Worm (Caenorhabditis elegans) whole organism, L2 larva: ENCODE data around the gene prp-21.

Source experiments
- F13H6.1 ChIP-seq: sonication (generic microtip); optimal IDR thresholded peaks from 2 replicates; lab custom pipeline; 2016; ENCODE audit warnings: missing genetic modification characterization, missing compliant biosample characterization
- R02D3.7 ChIP-seq: fragments of 150-350 bp; optimal IDR thresholded peaks from 2 replicates; lab custom pipeline; 2014; ENCODE audit warnings: missing biosample characterization, missing genetic modification characterization
- ZK546.5 ChIP-seq: sonication (generic microtip); optimal IDR thresholded peaks from 2 replicates; lab custom pipeline; 2017; ENCODE audit warnings: missing biosample characterization, missing genetic modification characterization
- alr-1 ChIP-seq: fragments of 150-350 bp; optimal IDR thresholded peaks from 2 replicates; lab custom pipeline; 2014; ENCODE audit warnings: missing biosample characterization, missing genetic modification characterization
- aly-2 ChIP-seq: fragments of 150-350 bp; optimal IDR thresholded peaks from 2 replicates; lab custom pipeline; 2014; ENCODE audit warnings: missing biosample characterization, missing genetic modification characterization
- ama-1 ChIP-seq: fragments of 150-350 bp; optimal IDR thresholded peaks from 2 replicates; lab custom pipeline; 2018; ENCODE audit warnings: inconsistent platforms
- blmp-1 ChIP-seq: sonication (generic microtip); optimal IDR thresholded peaks from 2 replicates; lab custom pipeline; 2017; ENCODE audit warnings: missing genetic modification characterization, mild to moderate bottlenecking, missing compliant biosample characterization, antibody characterized with exemption, moderate library complexity; ENCODE audit not compliant: insufficient read depth
- ceh-16 ChIP-seq: fragments of 150-350 bp; optimal IDR thresholded peaks from 2 replicates; lab custom pipeline; 2014; ENCODE audit warnings: missing biosample characterization, missing genetic modification characterization
- ceh-82 ChIP-seq: fragments of 150-350 bp; optimal IDR thresholded peaks from 2 replicates; lab custom pipeline; 2014; ENCODE audit warnings: missing biosample characterization, missing genetic modification characterization
- crh-2 ChIP-seq: sonication (generic microtip); optimal IDR thresholded peaks from 2 replicates; lab custom pipeline; 2017; ENCODE audit warnings: missing biosample characterization, missing genetic modification characterization
- elt-1 ChIP-seq: fragments of 150-350 bp; optimal IDR thresholded peaks from 2 replicates; lab custom pipeline; 2014; ENCODE audit warnings: missing biosample characterization, missing genetic modification characterization
- fos-1 ChIP-seq: fragments of 150-350 bp; optimal IDR thresholded peaks from 2 replicates; lab custom pipeline; 2014; ENCODE audit warnings: missing biosample characterization, missing genetic modification characterization
- lin-11 ChIP-seq: fragments of 150-350 bp; sonication (generic microtip); optimal IDR thresholded peaks from 2 replicates; lab custom pipeline; 2014; ENCODE audit warnings: missing biosample characterization, missing genetic modification characterization, inconsistent platforms, mixed read lengths
- lin-13 ChIP-seq: fragments of 150-350 bp; optimal IDR thresholded peaks from 2 replicates; lab custom pipeline; 2014; ENCODE audit warnings: missing biosample characterization, missing genetic modification reagents, missing genetic modification characterization
- lin-39 ChIP-seq: fragments of 150-350 bp; optimal IDR thresholded peaks from 2 replicates; lab custom pipeline; 2014; ENCODE audit warnings: missing biosample characterization, missing genetic modification reagents, missing genetic modification characterization
- lsy-2 ChIP-seq, 2 experiments: fragments of 150-350 bp in 1 of 2; sonication (generic microtip) in 1 of 2; optimal IDR thresholded peaks; 2 replicates each; lab custom pipeline; 2014 to 2017; ENCODE audit warnings: missing biosample characterization in 2 of 2, missing genetic modification characterization in 2 of 2
- mab-5 ChIP-seq: fragments of 150-350 bp; optimal IDR thresholded peaks from 2 replicates; lab custom pipeline; 2014; ENCODE audit warnings: missing biosample characterization, missing genetic modification characterization
- mbf-1 ChIP-seq: sonication (generic microtip); optimal IDR thresholded peaks from 2 replicates; lab custom pipeline; 2017; ENCODE audit warnings: missing biosample characterization, missing genetic modification characterization
- nhr-10 ChIP-seq: sonication (generic microtip); optimal IDR thresholded peaks from 2 replicates; lab custom pipeline; 2017; ENCODE audit warnings: missing biosample characterization, missing genetic modification characterization
- nhr-11 ChIP-seq: fragments of 150-350 bp; optimal IDR thresholded peaks from 2 replicates; lab custom pipeline; 2014; ENCODE audit warnings: missing biosample characterization, missing genetic modification characterization
- nhr-12 ChIP-seq: fragments of 150-350 bp; optimal IDR thresholded peaks from 2 replicates; lab custom pipeline; 2014; ENCODE audit warnings: missing biosample characterization, missing genetic modification characterization
- nhr-21 ChIP-seq: fragments of 150-350 bp; optimal IDR thresholded peaks from 2 replicates; lab custom pipeline; 2014; ENCODE audit warnings: missing biosample characterization, missing genetic modification characterization
- nhr-237 ChIP-seq: fragments of 150-350 bp; optimal IDR thresholded peaks from 2 replicates; lab custom pipeline; 2014; ENCODE audit warnings: missing biosample characterization, missing genetic modification characterization
- nhr-6 ChIP-seq: fragments of 150-350 bp; optimal IDR thresholded peaks from 2 replicates; lab custom pipeline; 2014; ENCODE audit warnings: missing biosample characterization, missing genetic modification characterization
- nhr-77 ChIP-seq: fragments of 150-350 bp; optimal IDR thresholded peaks from 2 replicates; lab custom pipeline; 2014; ENCODE audit warnings: missing biosample characterization, missing genetic modification characterization
- peb-1 ChIP-seq: fragments of 150-350 bp; optimal IDR thresholded peaks from 2 replicates; lab custom pipeline; 2014; ENCODE audit warnings: missing biosample characterization, missing genetic modification characterization
- sem-4 ChIP-seq: fragments of 150-350 bp; optimal IDR thresholded peaks from 2 replicates; lab custom pipeline; 2014; ENCODE audit warnings: missing biosample characterization, missing genetic modification reagents, missing genetic modification characterization
- skn-1 ChIP-seq: sonication (generic microtip); optimal IDR thresholded peaks from 2 replicates; lab custom pipeline; 2017; ENCODE audit warnings: missing biosample characterization, missing genetic modification characterization
- sma-3 ChIP-seq: sonication (generic microtip); optimal IDR thresholded peaks from 2 replicates; lab custom pipeline; 2016; ENCODE audit warnings: missing genetic modification reagents, missing genetic modification characterization, missing compliant biosample characterization
- snpc-4 ChIP-seq: fragments of 150-350 bp; optimal IDR thresholded peaks from 2 replicates; lab custom pipeline; 2014; ENCODE audit warnings: missing biosample characterization, missing genetic modification characterization
- unc-39 ChIP-seq: fragments of 150-350 bp; optimal IDR thresholded peaks from 2 replicates; lab custom pipeline; 2014; ENCODE audit warnings: missing biosample characterization, missing genetic modification characterization
- unc-55 ChIP-seq: fragments of 150-350 bp; sonication (generic microtip); optimal IDR thresholded peaks from 3 replicates; lab custom pipeline; 2014; ENCODE audit warnings: missing biosample characterization, missing genetic modification reagents, missing genetic modification characterization
- unc-62 ChIP-seq: fragments of 150-350 bp; optimal IDR thresholded peaks from 2 replicates; lab custom pipeline; 2014; ENCODE audit warnings: missing biosample characterization, missing genetic modification reagents, missing genetic modification characterization
- ztf-11 ChIP-seq: sonication (generic microtip); optimal IDR thresholded peaks from 2 replicates; lab custom pipeline; 2017; ENCODE audit warnings: missing biosample characterization, missing genetic modification characterization

The prp-21 gene

DNA sequence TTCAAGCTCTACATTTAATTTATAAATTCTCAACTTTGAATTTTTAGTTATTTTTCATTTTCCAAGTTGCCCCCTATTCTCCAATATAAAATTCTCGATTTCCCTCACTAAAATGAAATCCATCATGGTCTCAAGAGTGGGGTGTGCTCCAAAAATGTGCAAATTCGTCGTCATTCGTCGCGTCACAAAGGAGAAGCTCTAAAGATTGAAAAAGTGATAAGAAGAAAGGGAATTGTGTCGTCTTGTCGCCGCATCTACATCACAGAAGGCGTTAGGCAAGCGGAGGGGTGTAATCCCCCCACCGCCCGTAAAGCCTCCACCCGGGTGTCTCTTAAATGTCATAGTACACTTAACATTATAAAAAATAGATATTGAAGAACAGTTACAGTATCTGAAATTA lies 27.3 kb downstream of the prp-21 start:
- TF ChIP-seq elt-1 (tag; lab: Kevin White, UChicago) (no peak), nhr-10 (tag; lab: Kevin White, UChicago) (no peak), mab-5 (peak; percentile 48), nhr-77 (no peak), peb-1 (tag; lab: Kevin White, UChicago) (no peak), nhr-12 (tag; lab: Kevin White, UChicago) (no peak), nhr-21 (tag; lab: Kevin White, UChicago) (no peak), unc-62 (GFP tag; lab: Kevin White, UChicago) (no peak), F13H6.1 (no peak), nhr-6 (tag; lab: Kevin White, UChicago) (no peak), lsy-2 (tag; optimal IDR thresholded peaks at IDR 0.05; lab: Kevin White, UChicago) (no peak), sem-4 (tag; lab: Kevin White, UChicago) (no peak), ama-1 (lab: Kevin White, UChicago) (no peak), unc-55 (GFP tag; lab: Kevin White, UChicago) (peak; percentile 43), snpc-4 (tag; lab: Kevin White, UChicago) (no peak)

DNA sequence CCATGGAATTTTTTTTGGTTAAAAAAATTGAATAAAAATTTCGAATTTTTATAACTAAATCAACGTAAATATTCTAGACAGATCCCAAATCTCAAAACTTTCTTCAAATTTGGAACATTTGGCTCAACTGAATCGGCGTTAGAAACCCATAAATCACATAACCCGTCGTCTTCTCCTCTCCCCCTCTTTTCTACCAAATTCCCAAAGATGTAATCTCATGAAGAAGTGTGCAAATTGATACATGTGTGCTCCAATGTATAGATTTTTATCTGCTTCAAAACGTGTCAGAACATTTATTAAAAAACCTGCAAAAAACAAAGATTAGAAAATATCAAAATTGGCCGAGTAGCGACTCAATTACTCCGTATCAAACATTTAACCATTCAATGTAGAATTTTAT lies 28.0 kb downstream of the prp-21 start:
- TF ChIP-seq unc-62 (GFP tag; lab: Kevin White, UChicago) (no peak), crh-2 (tag; lab: Kevin White, UChicago) (no peak), mab-5 (peak; percentile 80), ceh-82 (no peak), unc-39 (tag; lab: Kevin White, UChicago) (no peak), peb-1 (tag; lab: Kevin White, UChicago) (no peak), unc-55 (GFP tag; lab: Kevin White, UChicago) (peak; percentile 54)

DNA sequence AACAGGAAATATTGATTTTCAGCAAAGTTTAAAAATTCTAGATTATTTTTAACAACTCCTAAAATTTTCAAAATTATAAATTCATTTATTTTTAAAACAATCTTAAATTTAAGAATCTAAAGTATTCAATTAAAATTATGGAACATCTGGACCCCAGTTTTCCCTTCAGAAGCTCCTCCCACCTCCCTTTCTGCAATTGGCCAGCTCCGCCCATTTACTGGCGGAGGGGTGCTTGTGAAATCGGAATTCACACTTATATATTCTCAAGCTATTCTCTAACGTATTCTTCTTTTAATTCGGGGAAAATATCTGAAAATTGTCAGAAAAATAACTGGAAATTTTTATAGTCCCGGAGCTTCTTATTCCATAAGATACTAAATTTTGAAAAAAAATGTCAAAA lies 31.1 kb downstream of the prp-21 start, which contains the start of gene mab-9:
TSS of gene mab-9 (plus strand) at position 260 of the 400 bp plus-strand sequence.
- TF ChIP-seq alr-1 (tag; lab: Kevin White, UChicago): no peak
- no peak for TF ChIP-seq peb-1 (tag; lab: Kevin White, UChicago)
- peak; percentile 25 for TF ChIP-seq unc-55 (GFP tag; lab: Kevin White, UChicago)
- TF ChIP-seq, all 48 proteins: peak for 1

DNA sequence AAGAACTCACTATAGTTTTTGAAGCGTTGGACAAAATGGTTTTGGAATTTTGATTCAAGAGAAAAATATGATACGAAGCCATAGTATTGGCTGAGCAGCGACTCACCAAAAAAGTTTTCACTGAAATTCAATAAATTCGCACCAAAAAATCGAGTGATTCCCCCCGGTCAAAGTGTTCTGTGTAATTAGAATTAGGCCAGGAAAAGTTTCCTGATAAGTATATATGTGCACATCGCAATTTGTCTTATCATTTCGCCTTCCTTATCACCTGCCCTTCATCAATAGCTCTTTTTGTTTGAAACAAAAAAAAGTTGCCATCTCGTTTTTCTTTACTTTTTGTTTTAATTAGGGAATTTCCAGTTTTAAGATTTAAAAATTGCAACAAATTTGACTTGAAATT lies 37.1 kb downstream of the prp-21 start:
- TF ChIP-seq ztf-11 (tag; lab: Kevin White, UChicago) (no peak), R02D3.7 (no peak), sma-3 (no peak), fos-1 (peak; percentile 66), mab-5 (no peak), nhr-6 (tag; lab: Kevin White, UChicago) (no peak)

DNA sequence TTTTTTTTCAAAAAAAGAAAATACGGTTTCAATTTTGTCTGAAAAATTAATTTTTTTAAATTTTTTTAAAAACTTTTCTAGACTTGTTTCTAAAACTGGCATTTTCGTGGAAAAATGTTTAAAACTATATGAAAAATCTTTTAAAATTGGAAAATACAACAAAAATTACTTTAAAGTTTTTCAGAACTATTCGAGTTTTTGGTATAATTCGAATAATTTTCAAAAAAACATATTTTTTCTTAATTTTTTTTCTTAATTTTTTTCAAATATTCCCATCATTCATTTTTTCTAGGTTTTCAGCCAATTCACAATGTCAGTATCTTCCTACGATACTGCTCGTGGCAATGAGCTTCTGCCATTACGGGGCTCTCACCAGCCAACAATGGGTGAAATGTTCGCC lies 37.6 kb downstream of the prp-21 start, which contains the start of gene slc-36.2:
TSS of gene slc-36.2 (plus strand) at position 301 of the 400 bp plus-strand sequence.
- TF ChIP-seq ceh-82 (no peak), nhr-11 (tag; lab: Kevin White, UChicago) (no peak), alr-1 (tag; lab: Kevin White, UChicago) (no peak), lin-13 (GFP tag; lab: Kevin White, UChicago) (no peak), blmp-1 (tag; lab: Kevin White, UChicago) (no peak), lin-39 (tag; lab: Kevin White, UChicago) (no peak), crh-2 (tag; lab: Kevin White, UChicago) (no peak), ZK546.5 (tag; lab: Kevin White, UChicago) (no peak), skn-1 (tag; lab: Kevin White, UChicago) (no peak), peb-1 (tag; lab: Kevin White, UChicago) (no peak), mbf-1 (tag; lab: Kevin White, UChicago) (no peak), nhr-237 (tag; lab: Kevin White, UChicago) (no peak), ceh-16 (no peak), aly-2 (tag; lab: Kevin White, UChicago) (no peak), nhr-6 (tag; lab: Kevin White, UChicago) (no peak), nhr-10 (tag; lab: Kevin White, UChicago) (no peak)
- TF ChIP-seq, all 48 proteins: peak for 0

DNA sequence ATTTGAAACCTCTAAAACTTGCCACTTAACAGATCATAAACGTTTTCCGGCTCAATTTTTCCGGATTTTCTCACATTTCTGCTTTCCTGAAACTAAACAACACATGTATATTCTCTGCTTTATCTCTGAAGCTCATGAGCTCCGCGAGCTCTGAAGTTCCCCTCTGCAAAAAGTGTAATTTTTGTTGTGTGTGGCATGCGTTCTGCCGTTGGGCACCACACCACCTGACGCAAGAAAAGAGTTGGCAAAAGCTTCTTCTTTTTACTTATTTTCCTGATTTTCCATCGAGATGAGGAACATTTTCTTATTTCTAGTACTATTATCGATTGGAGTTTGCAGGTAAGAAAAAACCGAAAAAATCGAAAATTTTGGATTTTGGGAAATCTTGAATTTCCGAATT lies 41.7 kb downstream of the prp-21 start, which contains the start of gene lgc-34:
TSS of gene lgc-34 (plus strand) at position 200 of the 400 bp plus-strand sequence.
- TF ChIP-seq lin-11 (tag; lab: Kevin White, UChicago) (no peak), F13H6.1 (peak; percentile 22)
